Worm (Caenorhabditis elegans) whole organism, young adult: ENCODE results near the gene sec-15.

ENCODE experiments used
- B0019.2 ChIP-seq: fragments of 200-800 bp; sonication (Bioruptor generic); conservative IDR thresholded peaks from 2 replicates; pipeline ENCODE4 v1.3.6; 2022; ENCODE audit warnings: missing genetic modification reagents, missing genetic modification characterization, missing compliant biosample characterization
- B0035.1 ChIP-seq: sonication (generic microtip); optimal IDR thresholded peaks from 2 replicates; lab custom pipeline; 2016; ENCODE audit warnings: missing genetic modification characterization, mild to moderate bottlenecking, missing compliant biosample characterization, missing genotype, missing genetic modification reagents
- B0336.3 ChIP-seq: fragments of 200-800 bp; sonication (Bioruptor generic); IDR thresholded peaks from 2 replicates; pipeline ENCODE4 v1.3.6; 2022; ENCODE audit warnings: missing genetic modification characterization, missing compliant biosample characterization
- C06A6.2 ChIP-seq: fragments of 200-800 bp; sonication (Bioruptor generic); conservative IDR thresholded peaks from 2 replicates; pipeline ENCODE4 v1.3.6; 2022; ENCODE audit warnings: missing genetic modification characterization, missing compliant biosample characterization
- D2030.7 ChIP-seq: fragments of 200-800 bp; sonication (Bioruptor generic); IDR thresholded peaks from 2 replicates; pipeline ENCODE4 v1.3.6; 2022; ENCODE audit warnings: missing genetic modification reagents, missing genetic modification characterization, missing compliant biosample characterization
- F37B4.10 ChIP-seq: fragments of 200-800 bp; sonication (Bioruptor generic); IDR thresholded peaks from 2 replicates; pipeline ENCODE4 v1.3.6; 2022; ENCODE audit warnings: missing genetic modification characterization, missing compliant biosample characterization
- F57A8.1 ChIP-seq: fragments of 200-800 bp; sonication (Bioruptor generic); optimal IDR thresholded peaks from 2 replicates; lab custom pipeline; 2018; ENCODE audit warnings: mild to moderate bottlenecking, missing genetic modification characterization, moderate library complexity, missing compliant biosample characterization
- F57C9.4 ChIP-seq: sonication (generic microtip); optimal IDR thresholded peaks from 2 replicates; lab custom pipeline; 2017; ENCODE audit warnings: mild to moderate bottlenecking, missing genetic modification characterization, missing compliant biosample characterization
- Y53G8AR.9 ChIP-seq: fragments of 200-800 bp; sonication (Bioruptor generic); conservative IDR thresholded peaks from 2 replicates; pipeline ENCODE4 v1.3.6; 2022; ENCODE audit warnings: missing genetic modification reagents, missing genetic modification characterization, missing compliant biosample characterization
- Y56A3A.18 ChIP-seq: fragments of 200-800 bp; sonication (Bioruptor generic); IDR thresholded peaks from 2 replicates; pipeline ENCODE4 v1.3.6; 2022; ENCODE audit warnings: missing genetic modification reagents, missing genetic modification characterization, missing compliant biosample characterization
- Y67H2A.10 ChIP-seq: fragments of 200-800 bp; sonication (Bioruptor generic); conservative IDR thresholded peaks from 2 replicates; pipeline ENCODE4 v1.3.6; 2022; ENCODE audit warnings: missing genetic modification reagents, missing genetic modification characterization, missing compliant biosample characterization
- Y79H2A.3 ChIP-seq: fragments of 200-800 bp; sonication (Bioruptor generic); conservative IDR thresholded peaks from 2 replicates; pipeline ENCODE4 v1.3.6; 2022; ENCODE audit warnings: missing genetic modification reagents, missing genetic modification characterization, missing compliant biosample characterization
- attf-3 ChIP-seq: fragments of 200-800 bp; sonication (Bioruptor generic); conservative IDR thresholded peaks from 2 replicates; pipeline ENCODE4 v1.3.6; 2022; ENCODE audit warnings: missing genetic modification reagents, missing genetic modification characterization, missing compliant biosample characterization
- attf-5 ChIP-seq: fragments of 200-800 bp; sonication (Bioruptor generic); optimal IDR thresholded peaks from 2 replicates; lab custom pipeline; 2018; ENCODE audit warnings: mild to moderate bottlenecking, missing genetic modification characterization, missing compliant biosample characterization
- attf-6 ChIP-seq: fragments of 200-800 bp; sonication (Bioruptor generic); IDR thresholded peaks from 2 replicates; pipeline ENCODE4 v1.3.6; 2022; ENCODE audit warnings: missing genetic modification reagents, missing genetic modification characterization, missing compliant biosample characterization
- cebp-1 ChIP-seq, 2 experiments: fragments of 200-800 bp in 1 of 2; sonication (Bioruptor generic) in 1 of 2; sonication (generic microtip) in 1 of 2; IDR thresholded peaks in 1 of 2; optimal IDR thresholded peaks in 1 of 2; 2 replicates each; pipeline versions ENCODE4 v1.3.6 to Lab custom; 2017 to 2022; ENCODE audit warnings: missing compliant biosample characterization in 2 of 2, missing genetic modification characterization in 2 of 2, mild to moderate bottlenecking in 1 of 2, missing genetic modification reagents in 1 of 2, moderate library complexity in 1 of 2
- die-1 ChIP-seq: sonication (generic microtip); optimal IDR thresholded peaks from 2 replicates; lab custom pipeline; 2016; ENCODE audit warnings: missing genotype, mild to moderate bottlenecking, missing genetic modification characterization, missing compliant biosample characterization
- dpl-1 ChIP-seq: fragments of 150-350 bp; optimal IDR thresholded peaks from 2 replicates; lab custom pipeline; 2014; ENCODE audit warnings: missing biosample characterization, missing genetic modification reagents, missing genetic modification characterization
- egrh-3 ChIP-seq: fragments of 200-800 bp; sonication (Bioruptor generic); IDR thresholded peaks from 2 replicates; pipeline ENCODE4 v1.3.6; 2022; ENCODE audit warnings: missing genetic modification reagents, missing genetic modification characterization, missing compliant biosample characterization
- ekl-4 ChIP-seq: fragments of 200-800 bp; sonication (Bioruptor generic); IDR thresholded peaks from 2 replicates; pipeline ENCODE4 v1.3.6; 2022; ENCODE audit warnings: missing genetic modification reagents, missing genetic modification characterization, missing compliant biosample characterization
- gei-17 ChIP-seq: fragments of 200-800 bp; sonication (Bioruptor generic); optimal IDR thresholded peaks from 2 replicates; lab custom pipeline; 2018; ENCODE audit warnings: mild to moderate bottlenecking, missing genetic modification characterization, missing compliant biosample characterization
- him-1 ChIP-seq: sonication (generic microtip); optimal IDR thresholded peaks from 2 replicates; lab custom pipeline; 2016; ENCODE audit warnings: missing genotype, missing genetic modification reagents, missing genetic modification characterization, missing compliant biosample characterization
- hlh-26 ChIP-seq: fragments of 200-800 bp; sonication (Bioruptor generic); conservative IDR thresholded peaks from 2 replicates; pipeline ENCODE4 v1.3.6; 2022; ENCODE audit warnings: missing genetic modification reagents, missing genetic modification characterization, missing compliant biosample characterization
- hmg-20 ChIP-seq: fragments of 200-800 bp; sonication (Bioruptor generic); IDR thresholded peaks from 2 replicates; pipeline ENCODE4 v1.3.6; 2022; ENCODE audit warnings: missing genetic modification reagents, missing genetic modification characterization, missing compliant biosample characterization
- hrde-1 ChIP-seq: sonication (generic microtip); optimal IDR thresholded peaks from 2 replicates; lab custom pipeline; 2016; ENCODE audit warnings: missing genetic modification characterization, mild to moderate bottlenecking, missing compliant biosample characterization, moderate library complexity, missing genotype, missing genetic modification reagents, borderline replicate concordance
- let-607 ChIP-seq, 2 experiments: fragments of 200-800 bp in 1 of 2; sonication (Bioruptor generic) in 1 of 2; sonication (generic microtip) in 1 of 2; optimal IDR thresholded peaks; 2 replicates each; lab custom pipeline; 2016 to 2018; ENCODE audit warnings: mild to moderate bottlenecking in 2 of 2, missing compliant biosample characterization in 2 of 2, missing genetic modification characterization in 2 of 2, moderate library complexity in 2 of 2, missing genotype in 1 of 2
- lin-35 ChIP-seq, 3 experiments: fragments of 150-350 bp in 2 of 3; sonication (generic microtip) in 1 of 3; optimal IDR thresholded peaks; 2 replicates each; lab custom pipeline; 2014 to 2018; ENCODE audit warnings: missing biosample characterization in 3 of 3, missing genetic modification characterization in 3 of 3, missing genetic modification reagents in 3 of 3
- lin-40 ChIP-seq: sonication (generic microtip); optimal IDR thresholded peaks from 2 replicates; lab custom pipeline; 2016; ENCODE audit warnings: missing genetic modification characterization, mild to moderate bottlenecking, missing compliant biosample characterization, missing genotype, missing genetic modification reagents
- lir-1 ChIP-seq: fragments of 200-800 bp; sonication (Bioruptor generic); conservative IDR thresholded peaks from 2 replicates; pipeline ENCODE4 v1.3.6; 2022; ENCODE audit warnings: missing genetic modification reagents, missing genetic modification characterization, missing compliant biosample characterization
- lsl-1 ChIP-seq: fragments of 200-800 bp; sonication (Bioruptor generic); optimal IDR thresholded peaks from 2 replicates; lab custom pipeline; 2018; ENCODE audit warnings: mild to moderate bottlenecking, missing genetic modification characterization, moderate library complexity, missing compliant biosample characterization
- madf-3 ChIP-seq: fragments of 200-800 bp; sonication (Bioruptor generic); IDR thresholded peaks from 2 replicates; pipeline ENCODE4 v1.3.6; 2022; ENCODE audit warnings: missing genetic modification reagents, missing genetic modification characterization, missing compliant biosample characterization
- madf-8 ChIP-seq: fragments of 200-800 bp; sonication (Bioruptor generic); conservative IDR thresholded peaks from 2 replicates; pipeline ENCODE4 v1.3.6; 2022; ENCODE audit warnings: missing genetic modification reagents, missing genetic modification characterization, missing compliant biosample characterization
- mcd-1 ChIP-seq: fragments of 200-800 bp; sonication (Bioruptor generic); IDR thresholded peaks from 2 replicates; pipeline ENCODE4 v1.3.6; 2022; ENCODE audit warnings: missing genetic modification reagents, missing genetic modification characterization, missing compliant biosample characterization
- mxl-1 ChIP-seq: sonication (generic microtip); optimal IDR thresholded peaks from 2 replicates; lab custom pipeline; 2016; ENCODE audit warnings: missing genetic modification characterization, missing compliant biosample characterization
- nfyb-1 ChIP-seq: fragments of 200-800 bp; sonication (Bioruptor generic); IDR thresholded peaks from 2 replicates; pipeline ENCODE4 v1.3.6; 2022; ENCODE audit warnings: missing genetic modification reagents, missing genetic modification characterization, missing compliant biosample characterization
- nhr-120 ChIP-seq: fragments of 200-800 bp; sonication (Bioruptor generic); IDR thresholded peaks from 2 replicates; pipeline ENCODE4 v1.3.6; 2022; ENCODE audit warnings: missing genetic modification characterization, missing compliant biosample characterization
- nhr-179 ChIP-seq: sonication (generic microtip); optimal IDR thresholded peaks from 2 replicates; lab custom pipeline; 2016; ENCODE audit warnings: mild to moderate bottlenecking, missing genetic modification characterization, missing compliant biosample characterization
- nhr-27 ChIP-seq: fragments of 200-800 bp; sonication (Bioruptor generic); optimal IDR thresholded peaks from 2 replicates; lab custom pipeline; 2018; ENCODE audit warnings: mild to moderate bottlenecking, missing genetic modification characterization, moderate library complexity, missing compliant biosample characterization
- rec-8 ChIP-seq, 2 experiments: sonication (generic microtip); optimal IDR thresholded peaks; 2 replicates each; lab custom pipeline; 2016; ENCODE audit warnings: mild to moderate bottlenecking in 2 of 2, missing genetic modification characterization in 2 of 2, missing genetic modification reagents in 2 of 2, missing genotype in 2 of 2, missing biosample characterization in 1 of 2, missing compliant biosample characterization in 1 of 2, moderate library complexity in 1 of 2
- sdz-38 ChIP-seq: sonication (generic microtip); optimal IDR thresholded peaks from 2 replicates; lab custom pipeline; 2016; ENCODE audit warnings: missing genotype, missing genetic modification characterization, missing compliant biosample characterization
- sea-2 ChIP-seq: fragments of 200-800 bp; sonication (Bioruptor generic); IDR thresholded peaks from 2 replicates; pipeline ENCODE4 v1.3.6; 2022; ENCODE audit warnings: missing genetic modification characterization, missing compliant biosample characterization
- tlf-1 ChIP-seq: fragments of 200-800 bp; sonication (Bioruptor generic); optimal IDR thresholded peaks from 2 replicates; lab custom pipeline; 2018; ENCODE audit warnings: mild to moderate bottlenecking, missing genetic modification characterization, missing compliant biosample characterization
- ztf-18 ChIP-seq: sonication (generic microtip); optimal IDR thresholded peaks from 2 replicates; lab custom pipeline; 2016; ENCODE audit warnings: missing genotype, mild to moderate bottlenecking, missing genetic modification characterization, missing compliant biosample characterization
- ztf-22 ChIP-seq: fragments of 200-800 bp; sonication (Bioruptor generic); optimal IDR thresholded peaks from 2 replicates; lab custom pipeline; 2018; ENCODE audit warnings: mild to moderate bottlenecking, missing genetic modification characterization, moderate library complexity, missing compliant biosample characterization
- ztf-26 ChIP-seq: sonication (generic microtip); optimal IDR thresholded peaks from 2 replicates; lab custom pipeline; 2017; ENCODE audit warnings: missing genetic modification characterization, missing compliant biosample characterization
- ztf-3 ChIP-seq: fragments of 200-800 bp; sonication (Bioruptor generic); optimal IDR thresholded peaks from 2 replicates; lab custom pipeline; 2018; ENCODE audit warnings: mild to moderate bottlenecking, missing genetic modification characterization, missing compliant biosample characterization
- ztf-6 ChIP-seq: fragments of 200-800 bp; sonication (Bioruptor generic); IDR thresholded peaks from 2 replicates; pipeline ENCODE4 v1.3.6; 2022; ENCODE audit warnings: missing genetic modification reagents, missing genetic modification characterization, missing compliant biosample characterization

sec-15 gene

DNA sequence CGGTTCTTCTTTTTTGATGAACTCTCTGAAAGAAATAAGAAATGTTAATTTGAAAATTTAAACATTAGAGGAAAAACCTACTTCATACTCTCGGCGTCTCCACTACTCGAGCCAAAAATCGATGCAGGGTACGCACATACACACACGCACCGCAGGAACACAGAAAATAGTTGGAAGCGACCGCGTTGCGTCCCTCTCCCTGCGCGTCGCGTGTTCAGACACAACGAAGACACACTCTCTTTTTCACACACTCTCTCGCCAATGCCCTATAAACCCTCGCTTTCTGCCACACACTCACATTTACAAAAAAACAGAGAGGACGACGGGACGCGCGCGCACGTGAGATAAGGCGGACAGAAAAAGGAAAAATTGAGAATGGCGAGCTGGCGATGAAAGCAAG, 24.6 kb downstream of the sec-15 start, which contains the start of gene R04E5.9 (continued):
- TF ChIP-seq lir-1 (GFP tag; lab: Robert Waterston, UW) (peak; percentile 65; the same call in 1 of the 2 replicates), nfyb-1 (peak; percentile 60; the same call in 1 of the 2 replicates), sdz-38 (tag; lab: Kevin White, UChicago) (no peak), F57C9.4 (tag; lab: Kevin White, UChicago) (no peak), let-607 (tag; optimal IDR thresholded peaks at IDR 0.05; lab: Kevin White, UChicago) (peak; percentile 89 to 92), nhr-120 (GFP tag; lab: Robert Waterston, UW) (no peak), hrde-1 (tag; lab: Kevin White, UChicago) (no peak), him-1 (no peak), nhr-179 (tag; lab: Kevin White, UChicago) (peak; percentile 17), Y56A3A.18 (GFP tag; lab: Robert Waterston, UW) (no peak), ztf-3 (GFP tag; lab: Kevin White, UChicago) (no peak), D2030.7 (GFP tag; lab: Robert Waterston, UW) (no peak), rec-8 (tag; optimal IDR thresholded peaks at IDR 0.05; lab: Kevin White, UChicago) (no peak), mxl-1 (tag; lab: Kevin White, UChicago) (peak; percentile 4), ztf-6 (GFP tag; lab: Robert Waterston, UW) (no peak), attf-5 (GFP tag; lab: Kevin White, UChicago) (peak; percentile 93), lsl-1 (GFP tag; lab: Kevin White, UChicago) (no peak), B0019.2 (GFP tag; lab: Robert Waterston, UW) (no peak), attf-3 (GFP tag; lab: Robert Waterston, UW) (no peak), hlh-26 (GFP tag; lab: Robert Waterston, UW) (0 out of 2 replicates have a peak, but pooled peaks have one; percentile 48), tlf-1 (peak; percentile 34), Y79H2A.3 (GFP tag; lab: Robert Waterston, UW) (no peak), ztf-22 (GFP tag; lab: Kevin White, UChicago) (peak; percentile 82), sea-2 (no peak), lin-40 (tag; lab: Kevin White, UChicago) (peak; percentile 91), ztf-26 (tag; lab: Kevin White, UChicago) (peak; percentile 69), Y53G8AR.9 (GFP tag; lab: Robert Waterston, UW) (no peak), B0336.3 (GFP tag; lab: Robert Waterston, UW) (peak; percentile 85), egrh-3 (peak; percentile 40; the same call in 1 of the 2 replicates), ekl-4 (GFP tag; lab: Robert Waterston, UW) (0 out of 2 replicates have a peak, but pooled peaks have one; percentile 16), F57A8.1 (GFP tag; lab: Kevin White, UChicago) (no peak), ztf-18 (tag; lab: Kevin White, UChicago) (peak; percentile 62), F37B4.10 (GFP tag; lab: Robert Waterston, UW) (no peak), hmg-20 (GFP tag; lab: Robert Waterston, UW) (peak; percentile 50; the same call in 1 of the 2 replicates), B0035.1 (tag; lab: Kevin White, UChicago) (peak; percentile 28), mcd-1 (GFP tag; lab: Robert Waterston, UW) (peak; percentile 61), gei-17 (GFP tag; lab: Kevin White, UChicago) (peak; percentile 51), die-1 (tag; lab: Kevin White, UChicago) (peak; percentile 11), dpl-1 (no peak), C06A6.2 (GFP tag; lab: Robert Waterston, UW) (0 out of 2 replicates have a peak, but pooled peaks have one; percentile 42), lin-35 (GFP tag; optimal IDR thresholded peaks at IDR 0.05; lab: Kevin White, UChicago) (peak in 1 of 3 experiments; percentile 63), madf-3 (GFP tag; lab: Robert Waterston, UW) (peak; percentile 89), madf-8 (GFP tag; lab: Robert Waterston, UW) (no peak), attf-6 (GFP tag; lab: Robert Waterston, UW) (no peak), cebp-1 (GFP tag; IDR thresholded peaks at IDR 0.05; lab: Robert Waterston, UW) (peak; percentile 17; the same call in 1 of the 2 replicates), cebp-1 (tag; optimal IDR thresholded peaks at IDR 0.05; lab: Kevin White, UChicago) (peak; percentile 87), Y67H2A.10 (GFP tag; lab: Robert Waterston, UW) (peak; percentile 24; the same call in 1 of the 2 replicates), nhr-27 (no peak)
